Worm (Caenorhabditis elegans) whole organism, L4/young adult: ENCODE measurements around the gene ceh-92.

ENCODE experiments used
- W03F9.2 ChIP-seq: fragments of 150-350 bp; optimal IDR thresholded peaks from 2 replicates; lab custom pipeline; 2014; ENCODE audit warnings: missing biosample characterization, missing genetic modification characterization
- dao-5 ChIP-seq: sonication (generic microtip); optimal IDR thresholded peaks from 2 replicates; lab custom pipeline; 2016; ENCODE audit warnings: missing genotype, missing genetic modification characterization, moderate library complexity, missing compliant biosample characterization
- him-1 ChIP-seq: sonication (generic microtip); optimal IDR thresholded peaks from 2 replicates; lab custom pipeline; 2016; ENCODE audit warnings: missing genotype, missing genetic modification reagents, missing genetic modification characterization, missing compliant biosample characterization

Gene ceh-92

DNA sequence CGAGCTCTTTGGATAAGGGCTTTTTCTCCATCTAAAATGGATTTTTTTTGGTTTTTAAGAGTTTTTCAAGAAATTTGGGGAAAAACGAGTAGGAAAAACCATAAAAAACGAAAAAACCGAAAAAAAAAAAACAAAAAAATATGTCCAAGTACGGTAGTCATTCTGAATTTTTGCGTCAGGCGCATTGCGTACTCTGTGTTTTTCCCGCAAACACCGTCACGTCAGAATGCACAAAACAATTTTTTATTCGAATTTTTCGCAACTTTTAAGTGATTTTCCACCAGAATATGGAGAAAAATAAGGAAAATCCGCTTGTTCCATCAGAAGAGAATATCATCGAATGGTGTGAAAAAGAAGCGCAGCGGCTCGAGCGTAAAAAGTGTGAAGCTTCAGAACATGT, at the start of gene ceh-92, which contains the start of gene Y66D12A.6:
Gene ceh-92, plus strand, starts transcription at position 229 of the 400 bp plus-strand sequence.
Gene Y66D12A.6, minus strand, starts transcription at position 31 of the 400 bp plus-strand sequence.
- TF ChIP-seq him-1 (tag; lab: Kevin White, UChicago), result no peak
- no peak for TF ChIP-seq W03F9.2 (tag; lab: Kevin White, UChicago)
- TF ChIP-seq dao-5 (tag; lab: Kevin White, UChicago), result no peak

DNA sequence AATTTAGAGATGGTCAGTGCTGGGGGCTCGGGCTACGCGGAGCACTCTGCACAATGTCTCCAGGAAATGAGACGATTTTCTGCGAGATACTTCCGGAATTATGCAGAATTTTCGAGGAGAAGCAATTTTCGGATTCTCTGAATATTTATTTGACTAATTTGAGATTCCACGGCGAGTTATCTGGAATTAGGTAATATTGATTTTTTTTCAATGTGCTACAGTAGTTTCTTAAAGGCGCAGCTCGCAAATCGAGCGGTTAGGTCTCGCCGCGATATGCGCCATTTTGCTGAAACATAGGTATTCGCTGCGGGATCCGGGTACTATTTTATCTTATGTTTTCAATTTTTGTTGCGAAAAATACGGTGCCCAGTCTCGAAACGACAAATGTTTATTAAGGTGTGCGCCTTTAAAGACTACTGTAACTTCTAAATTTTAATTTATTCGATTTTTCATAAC, 46.7 kb upstream of the ceh-92 start, which contains the start of gene nrps-1:
Gene nrps-1, plus strand, starts transcription at position 51 of the 456 bp plus-strand sequence.
- TF ChIP-seq him-1 (tag; lab: Kevin White, UChicago) (no peak), W03F9.2 (tag; lab: Kevin White, UChicago) (no peak), dao-5 (tag; lab: Kevin White, UChicago) (no peak)

DNA sequence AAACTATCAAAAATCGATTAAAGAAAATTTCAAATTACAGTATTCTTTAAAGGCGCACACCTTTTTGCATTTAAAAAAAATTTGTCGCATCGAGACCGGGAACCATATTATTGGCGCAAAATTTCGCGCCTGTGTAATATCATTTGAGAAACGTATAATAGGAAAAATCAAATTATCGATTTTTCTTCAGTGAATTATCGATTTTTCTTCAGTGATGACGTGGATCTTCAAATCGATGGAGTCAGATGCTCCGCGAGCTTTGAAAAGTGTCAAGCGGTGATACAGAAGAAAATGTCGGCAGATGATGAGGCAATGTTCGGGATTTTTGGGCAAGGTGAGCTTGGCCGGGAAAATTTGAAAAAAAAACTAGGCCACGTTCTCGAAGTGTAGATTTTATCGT, 45.9 kb upstream of the ceh-92 start:
- TF ChIP-seq him-1 (tag; lab: Kevin White, UChicago) (no peak), W03F9.2 (tag; lab: Kevin White, UChicago) (no peak), dao-5 (tag; lab: Kevin White, UChicago) (no peak)

DNA sequence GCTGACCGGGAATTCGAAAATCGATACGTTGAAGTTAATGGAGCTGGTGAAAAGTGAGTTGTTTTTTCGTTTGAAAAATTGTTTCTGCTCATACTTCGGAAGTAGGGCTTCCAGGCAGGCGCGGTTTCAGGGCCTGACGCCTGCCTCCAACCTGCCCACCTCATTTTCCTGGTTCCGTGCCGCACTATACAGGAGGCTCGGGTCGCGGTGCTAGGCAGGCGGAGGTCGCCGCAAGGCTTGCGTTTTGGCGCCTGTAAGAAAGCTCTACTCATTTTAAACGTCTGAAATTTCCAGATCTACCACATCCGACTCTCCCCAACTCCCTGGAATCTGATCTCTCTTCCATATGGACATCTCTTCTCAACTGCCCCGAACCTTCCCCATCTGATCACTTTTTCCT, 36.5 kb upstream of the ceh-92 start:
- TF ChIP-seq dao-5 (tag; lab: Kevin White, UChicago) (no peak), him-1 (tag; lab: Kevin White, UChicago) (no peak), W03F9.2 (tag; lab: Kevin White, UChicago) (no peak)

DNA sequence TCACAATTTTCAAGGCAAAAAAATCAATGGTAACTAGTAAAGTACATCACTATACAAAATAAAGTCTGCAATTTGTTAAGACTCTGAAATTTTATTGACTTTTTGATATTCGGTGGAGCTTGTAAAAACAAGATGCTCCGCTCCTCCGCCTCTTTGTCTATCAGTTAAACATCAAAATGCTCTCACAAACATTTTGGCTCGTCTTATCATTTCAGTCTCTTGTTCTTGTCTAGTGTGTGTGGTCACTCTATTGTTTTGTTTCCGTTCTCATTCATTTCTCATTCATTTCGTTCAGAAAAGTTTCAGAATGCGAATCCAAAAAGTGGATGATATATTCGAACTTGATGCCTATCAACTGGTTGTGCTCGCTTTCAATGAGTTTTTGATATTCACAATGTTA, 33.3 kb upstream of the ceh-92 start, which contains the start of gene Y66D12A.13:
Gene Y66D12A.13, plus strand, starts transcription at position 301 of the 400 bp plus-strand sequence.
- no peak for TF ChIP-seq him-1 (tag; lab: Kevin White, UChicago)
- TF ChIP-seq dao-5 (tag; lab: Kevin White, UChicago), result no peak
- no peak for TF ChIP-seq W03F9.2 (tag; lab: Kevin White, UChicago)

DNA sequence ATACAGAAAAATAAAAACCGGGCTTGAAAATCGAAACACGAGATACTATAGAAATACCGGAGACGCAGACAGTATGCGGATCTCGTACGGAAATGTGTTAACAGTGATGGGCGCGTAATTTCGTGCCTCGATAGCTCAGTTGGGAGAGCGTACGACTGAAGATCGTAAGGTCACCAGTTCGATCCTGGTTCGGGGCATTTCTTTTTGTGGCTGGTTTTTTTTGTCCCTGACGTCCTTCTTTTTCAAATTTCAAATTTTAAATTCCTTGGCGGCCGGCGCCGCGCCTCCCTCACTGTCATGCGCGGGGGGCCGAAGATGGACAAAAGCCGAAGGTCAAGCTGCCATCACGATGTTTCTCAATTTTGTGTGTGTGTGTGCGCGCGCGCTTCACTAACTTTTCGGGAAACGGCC, 26.7 kb upstream of the ceh-92 start:
- TF ChIP-seq W03F9.2 (tag; lab: Kevin White, UChicago), result no peak
- TF ChIP-seq him-1 (tag; lab: Kevin White, UChicago), result no peak
- no peak for TF ChIP-seq dao-5 (tag; lab: Kevin White, UChicago)

DNA sequence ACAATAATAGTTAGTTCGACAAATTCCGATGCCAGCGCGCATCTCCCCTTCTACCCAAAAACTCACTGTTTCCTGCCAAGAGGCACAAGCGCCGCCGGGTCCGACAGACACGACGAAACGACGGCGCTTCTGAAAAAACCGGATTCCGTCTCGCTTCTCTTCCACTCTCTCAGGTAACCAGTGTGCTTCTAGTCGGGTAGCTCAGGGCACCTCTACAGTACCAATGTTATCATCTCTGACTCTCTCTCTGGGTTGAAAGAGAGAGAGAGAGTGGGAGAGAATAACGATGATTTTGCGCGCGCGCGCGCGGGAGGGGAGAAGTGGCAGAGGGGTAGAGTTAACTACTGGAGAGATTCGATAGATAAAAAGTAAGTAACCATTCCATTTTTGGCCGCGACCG, 24.5 kb upstream of the ceh-92 start:
- TF ChIP-seq dao-5 (tag; lab: Kevin White, UChicago) (no peak), him-1 (tag; lab: Kevin White, UChicago) (no peak), W03F9.2 (tag; lab: Kevin White, UChicago) (no peak)

DNA sequence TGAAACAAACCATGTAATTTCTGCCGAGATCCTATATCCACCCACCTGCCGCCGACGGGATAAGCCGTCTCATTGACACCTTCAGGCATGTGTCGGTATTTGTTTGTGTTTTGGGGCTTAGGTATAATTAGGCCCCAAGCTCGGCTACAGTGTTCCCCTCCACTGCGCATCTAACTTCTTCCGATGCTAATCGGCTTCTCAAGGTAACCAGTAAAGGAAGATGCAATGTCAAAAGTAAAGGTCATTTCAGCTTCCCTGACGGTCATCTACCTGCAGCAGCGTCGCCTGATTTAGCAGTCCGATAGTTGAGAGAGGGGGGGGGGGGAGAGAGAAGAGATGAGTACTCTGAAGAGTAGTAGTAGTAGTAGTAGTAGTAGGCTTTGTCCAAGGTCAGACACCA, 23.1 kb upstream of the ceh-92 start:
- TF ChIP-seq W03F9.2 (tag; lab: Kevin White, UChicago) (no peak), him-1 (tag; lab: Kevin White, UChicago) (no peak), dao-5 (tag; lab: Kevin White, UChicago) (no peak)

DNA sequence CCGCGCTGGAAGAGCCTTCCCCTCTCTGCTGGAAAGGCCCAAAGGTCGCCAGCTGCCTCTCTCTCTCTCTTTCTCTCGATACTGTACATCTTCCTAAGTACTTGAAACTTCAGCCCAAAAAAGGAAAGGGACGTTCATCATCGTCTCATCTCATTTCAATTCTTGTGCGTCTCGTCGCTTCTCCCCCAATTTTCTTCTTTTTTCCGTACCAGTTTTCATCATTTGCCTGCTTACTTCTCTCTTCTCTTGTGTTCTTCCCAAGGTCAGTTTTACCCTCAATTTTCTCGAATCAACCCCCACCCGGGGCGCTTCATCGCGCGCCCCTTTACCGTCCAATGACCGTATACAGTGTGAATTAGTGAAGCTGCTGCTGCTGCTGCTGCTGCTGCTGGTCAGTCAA, 21.7 kb upstream of the ceh-92 start:
- TF ChIP-seq him-1 (tag; lab: Kevin White, UChicago) (no peak), W03F9.2 (tag; lab: Kevin White, UChicago) (no peak), dao-5 (tag; lab: Kevin White, UChicago) (no peak)

DNA sequence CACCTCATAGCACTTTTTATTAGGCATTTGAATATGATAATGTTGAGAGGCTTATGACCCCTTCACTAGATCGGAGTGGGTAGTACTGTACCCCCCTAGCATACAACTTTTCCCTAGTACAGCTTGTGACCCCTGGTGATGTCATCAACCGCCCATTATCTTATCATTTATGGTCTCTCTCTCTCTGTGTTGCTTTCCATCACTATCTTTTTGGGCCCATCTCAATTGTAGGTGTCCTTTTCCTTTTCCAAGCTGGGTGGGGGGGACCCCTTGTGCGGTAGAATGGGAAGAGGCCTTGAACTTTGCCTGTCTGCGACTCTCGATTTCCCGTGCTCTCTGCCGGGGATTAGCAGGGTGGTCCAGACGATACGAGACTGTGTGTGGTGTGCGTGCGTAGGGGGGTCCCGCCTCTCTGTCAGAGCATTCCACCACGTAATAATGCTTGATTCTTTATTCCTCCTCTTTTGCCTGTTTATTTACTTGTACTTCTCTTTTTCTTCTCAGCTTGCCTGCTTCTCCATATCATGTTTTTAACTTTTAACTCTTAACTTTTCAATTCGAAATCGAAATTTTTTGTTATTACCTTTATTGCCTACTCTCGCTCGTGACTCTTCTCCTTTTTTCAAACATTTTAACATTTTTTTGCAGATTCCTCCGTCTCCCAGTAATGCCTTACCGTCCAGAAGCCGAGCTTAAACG, 20.7 kb upstream of the ceh-92 start, which contains the start of gene ztf-29:
Gene ztf-29, plus strand, starts transcription at position 649 of the 699 bp plus-strand sequence.
- TF ChIP-seq dao-5 (tag; lab: Kevin White, UChicago) (no peak), W03F9.2 (tag; lab: Kevin White, UChicago) (no peak), him-1 (tag; lab: Kevin White, UChicago) (no peak)

DNA sequence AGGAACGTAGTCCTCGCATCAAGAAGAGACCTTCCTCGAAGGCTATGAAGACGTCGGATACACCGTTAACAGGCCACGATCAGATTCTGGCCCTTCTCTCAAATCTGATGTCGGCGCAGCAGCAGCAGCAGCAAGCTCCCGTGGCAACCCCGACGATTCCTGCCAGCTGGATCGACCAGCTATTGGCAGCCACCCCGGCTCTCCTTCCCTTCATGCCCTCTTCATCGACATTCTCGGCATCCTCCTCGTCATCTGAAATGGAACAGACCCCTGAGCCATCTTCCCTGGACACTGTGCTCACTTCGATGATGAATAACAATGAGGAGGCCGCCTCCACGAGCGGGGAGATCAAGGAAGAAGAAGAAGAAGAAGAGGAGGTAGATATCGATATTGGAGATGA, 19.8 kb upstream of the ceh-92 start:
- TF ChIP-seq him-1 (tag; lab: Kevin White, UChicago) (no peak), W03F9.2 (tag; lab: Kevin White, UChicago) (no peak), dao-5 (tag; lab: Kevin White, UChicago) (no peak)

DNA sequence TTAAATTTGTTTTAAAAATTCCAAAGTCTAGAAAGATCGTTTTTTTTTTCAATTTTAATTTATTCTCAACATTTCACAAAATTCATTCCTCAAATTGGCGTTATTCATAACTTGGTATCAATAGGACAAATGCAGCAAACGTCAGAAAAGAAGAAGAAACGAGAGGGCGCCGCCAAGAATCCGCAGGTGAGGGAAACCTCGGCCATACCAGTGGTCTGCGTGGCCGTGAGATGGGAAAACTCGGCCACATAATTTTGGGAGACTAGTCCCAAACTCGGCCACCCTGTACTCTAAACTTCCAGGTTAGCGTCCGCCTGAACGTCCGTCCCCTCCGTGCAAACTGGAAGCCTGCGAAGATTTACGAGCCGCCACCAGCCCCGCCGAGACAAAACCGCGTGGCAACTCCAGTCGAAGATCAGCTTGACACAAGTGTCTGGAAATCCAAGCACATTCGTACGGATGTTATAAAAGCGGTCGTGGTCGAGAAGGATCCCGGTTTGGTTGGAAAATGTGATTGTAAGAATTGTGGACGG, 17.9 kb upstream of the ceh-92 start, which contains the start of gene Y66D12A.11:
Gene Y66D12A.11, plus strand, starts transcription at position 51 of the 533 bp plus-strand sequence.
- TF ChIP-seq dao-5 (tag; lab: Kevin White, UChicago) (no peak), him-1 (tag; lab: Kevin White, UChicago) (no peak), W03F9.2 (tag; lab: Kevin White, UChicago) (no peak)

DNA sequence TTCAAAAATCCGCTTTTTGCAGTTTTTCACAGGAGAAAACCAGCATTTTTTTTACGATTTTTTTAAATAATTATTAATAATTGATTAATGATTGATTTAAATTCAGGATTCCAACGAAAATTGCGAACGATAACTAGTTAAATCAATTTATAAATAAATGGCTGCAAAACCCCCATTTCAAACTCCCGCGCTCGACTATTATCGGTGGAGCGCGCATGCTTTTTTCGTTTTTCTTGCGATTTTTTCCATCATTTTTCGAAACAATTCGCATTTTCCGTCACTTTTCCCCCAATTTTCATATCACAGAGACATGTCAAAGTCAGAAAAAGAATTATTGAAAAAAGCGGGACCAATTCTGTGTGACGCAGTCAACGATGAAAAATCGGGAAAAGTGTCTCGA, 15.8 kb upstream of the ceh-92 start, which contains the start of gene Y66D12A.10:
Gene Y66D12A.10, plus strand, starts transcription at position 273 of the 400 bp plus-strand sequence.
- TF ChIP-seq him-1 (tag; lab: Kevin White, UChicago), result no peak
- TF ChIP-seq W03F9.2 (tag; lab: Kevin White, UChicago), result no peak
- no peak for TF ChIP-seq dao-5 (tag; lab: Kevin White, UChicago)
